Worm (Caenorhabditis elegans) whole organism, L3 larva: Measurements from ENCODE around the gene ZK1248.19.

Experiments used
- ceh-9 ChIP-seq: sonication (generic microtip); optimal IDR thresholded peaks from 2 replicates; lab custom pipeline; 2018; ENCODE audit warnings: missing biosample characterization, missing genetic modification characterization
- lin-39 ChIP-seq: fragments of 150-350 bp; optimal IDR thresholded peaks from 2 replicates; lab custom pipeline; 2018; ENCODE audit warnings: missing biosample characterization, missing genetic modification reagents, missing genetic modification characterization
- sea-2 ChIP-seq: fragments of 150-350 bp; sonication (generic microtip); optimal IDR thresholded peaks from 4 replicates; lab custom pipeline; 2014; ENCODE audit warnings: missing biosample characterization, missing genetic modification reagents, missing genetic modification characterization
- ztf-4 ChIP-seq: fragments of 150-350 bp; optimal IDR thresholded peaks from 2 replicates; lab custom pipeline; 2014; ENCODE audit warnings: missing biosample characterization, missing genetic modification characterization

- no peak for TF ChIP-seq sea-2 (GFP tag; lab: Kevin White, UChicago)
- no peak for TF ChIP-seq ztf-4 (tag; lab: Kevin White, UChicago)
- no peak for TF ChIP-seq lin-39 (tag; lab: Kevin White, UChicago)
- TF ChIP-seq ceh-9 (tag; lab: Kevin White, UChicago), result no peak
These were observed 19.1 kb upstream of the ZK1248.19 start, which contains the start of gene F55C12.4 for ce11 chrII:5858322-5858721.
